Fruit fly (Drosophila melanogaster) whole organism, embryonic: ENCODE results near the gene mu2.

Experiments used
- Dll ChIP-seq: fragments of 200-800 bp; sonication (Bioruptor generic); IDR thresholded peaks from 4 replicates; pipeline ENCODE4 v1.3.6; 2022; ENCODE audit warnings: missing biosample characterization, missing genetic modification characterization; ENCODE audit not compliant: partially characterized antibody
- Gug ChIP-seq: fragments of 200-800 bp; sonication (Bioruptor generic); IDR thresholded peaks from 4 replicates; pipeline ENCODE4 v1.3.6; 2022; ENCODE audit warnings: missing biosample characterization, missing genetic modification characterization
- MBD-R2 ChIP-seq: fragments of 200-800 bp; sonication (Bioruptor generic); IDR thresholded peaks from 2 replicates; pipeline ENCODE4 v1.3.6; 2022; ENCODE audit warnings: missing biosample characterization, missing genetic modification characterization
- Sin3A ChIP-seq: fragments of >200 bp; optimal IDR thresholded peaks from 2 replicates; lab custom pipeline; 2018
- salm ChIP-seq: fragments of 200-800 bp; sonication (Bioruptor generic); optimal IDR thresholded peaks from 2 replicates; lab custom pipeline; 2018; ENCODE audit warnings: missing biosample characterization, mild to moderate bottlenecking, missing genetic modification characterization
- wor ChIP-seq: fragments of 200-800 bp; sonication (Bioruptor generic); IDR thresholded peaks from 2 replicates; pipeline ENCODE4 v1.3.6; 2022; ENCODE audit warnings: missing biosample characterization, missing genetic modification characterization
- zen ChIP-seq: fragments of 200-800 bp; sonication (Bioruptor generic); optimal IDR thresholded peaks from 3 replicates; lab custom pipeline; 2018; ENCODE audit warnings: missing biosample characterization, mild to moderate bottlenecking, missing genetic modification characterization, moderate library complexity
- zf30C ChIP-seq: fragments of 200-800 bp; sonication (Bioruptor generic); optimal IDR thresholded peaks from 3 replicates; lab custom pipeline; 2018; ENCODE audit warnings: missing biosample characterization, mild to moderate bottlenecking, missing genetic modification characterization

- no peak for TF ChIP-seq salm
- TF ChIP-seq zen (tag; lab: Kevin White, UChicago) = no peak
- TF ChIP-seq wor (GFP tag; lab: Robert Waterston, UW) = no peak
- no peak for TF ChIP-seq MBD-R2 (GFP tag; lab: Robert Waterston, UW)
- no peak for TF ChIP-seq zf30C (GFP tag; lab: Kevin White, UChicago)
- no peak for TF ChIP-seq Dll (GFP tag; lab: Robert Waterston, UW)
- no peak for TF ChIP-seq Sin3A (lab: Kevin White, UChicago)
- no peak for TF ChIP-seq Gug (GFP tag; lab: Robert Waterston, UW)
Measured at dm6 chr3L:1909000-1909399, 38.3 kb downstream of the mu2 start.
